Worm (Caenorhabditis elegans) whole organism, mixed stage, embryonic: ENCODE results near the gene col-145.

Source experiments
- ceh-39 ChIP-seq: fragments of 150-350 bp; optimal IDR thresholded peaks from 2 replicates; lab custom pipeline; 2014; ENCODE audit warnings: missing biosample characterization, missing genetic modification characterization
- lin-32 ChIP-seq: fragments of 200-800 bp; sonication (Bioruptor generic); optimal IDR thresholded peaks from 2 replicates; lab custom pipeline; 2018; ENCODE audit warnings: mild to moderate bottlenecking, missing genetic modification characterization, missing compliant biosample characterization
- lsy-2 ChIP-seq: fragments of 150-350 bp; optimal IDR thresholded peaks from 2 replicates; lab custom pipeline; 2014; ENCODE audit warnings: missing biosample characterization, missing genetic modification characterization
- mep-1 ChIP-seq: fragments of 150-350 bp; optimal IDR thresholded peaks from 2 replicates; lab custom pipeline; 2017; ENCODE audit warnings: missing biosample characterization, missing genetic modification reagents, missing genetic modification characterization, inconsistent platforms
- nhr-28 ChIP-seq: fragments of 150-350 bp; optimal IDR thresholded peaks from 2 replicates; lab custom pipeline; 2014; ENCODE audit warnings: missing biosample characterization, missing genetic modification characterization
- nhr-76 ChIP-seq: sonication (generic microtip); optimal IDR thresholded peaks from 2 replicates; lab custom pipeline; 2017; ENCODE audit warnings: missing biosample characterization, missing genetic modification characterization
- pha-4 ChIP-seq: fragments of 150-350 bp; optimal IDR thresholded peaks from 2 replicates; lab custom pipeline; 2018; ENCODE audit warnings: missing biosample characterization, missing genetic modification reagents, missing genetic modification characterization
- unc-39 ChIP-seq: fragments of 150-350 bp; optimal IDR thresholded peaks from 2 replicates; lab custom pipeline; 2014; ENCODE audit warnings: missing biosample characterization, missing genetic modification characterization

ce11 chrV:9148151-9148550, 14.7 kb downstream of the col-145 start:
- TF ChIP-seq ceh-39 (tag; lab: Kevin White, UChicago) (no peak), pha-4 (tag; lab: Kevin White, UChicago) (no peak), unc-39 (tag; lab: Kevin White, UChicago) (no peak), nhr-28 (tag; lab: Kevin White, UChicago) (no peak), nhr-76 (tag; lab: Kevin White, UChicago) (no peak), lsy-2 (tag; lab: Kevin White, UChicago) (no peak), lin-32 (GFP tag; lab: Kevin White, UChicago) (no peak), mep-1 (tag; lab: Kevin White, UChicago) (no peak)
